Worm (Caenorhabditis elegans) whole organism, L4/young adult: Measurements from ENCODE around the gene C39B5.5.

Experiments
- W03F9.2 ChIP-seq: fragments of 150-350 bp; optimal IDR thresholded peaks from 2 replicates; lab custom pipeline; 2014; ENCODE audit warnings: missing biosample characterization, missing genetic modification characterization
- dao-5 ChIP-seq: sonication (generic microtip); optimal IDR thresholded peaks from 2 replicates; lab custom pipeline; 2016; ENCODE audit warnings: missing genotype, missing genetic modification characterization, moderate library complexity, missing compliant biosample characterization
- him-1 ChIP-seq: sonication (generic microtip); optimal IDR thresholded peaks from 2 replicates; lab custom pipeline; 2016; ENCODE audit warnings: missing genotype, missing genetic modification reagents, missing genetic modification characterization, missing compliant biosample characterization

Gene C39B5.5

ce11 chrIII:2233399-2233798, 25.4 kb downstream of the C39B5.5 start:
- no peak for TF ChIP-seq him-1
- no peak for TF ChIP-seq W03F9.2 (tag; lab: Kevin White, UChicago)
- no peak for TF ChIP-seq dao-5 (tag; lab: Kevin White, UChicago)

ce11 chrIII:2234192-2234934, 26.4 kb downstream of the C39B5.5 start, which contains the start of gene C39B5.2:
Gene C39B5.2, plus strand, starts transcription at chrIII:2234884.
- no peak for TF ChIP-seq dao-5 (tag; lab: Kevin White, UChicago)
- no peak for TF ChIP-seq W03F9.2 (tag; lab: Kevin White, UChicago)
- no peak for TF ChIP-seq him-1

ce11 chrIII:2239587-2240144, 31.7 kb downstream of the C39B5.5 start, which contains the start of gene C39B5.10:
Gene C39B5.10, minus strand, starts transcription at chrIII:2239637.
- TF ChIP-seq him-1 (no peak), W03F9.2 (tag; lab: Kevin White, UChicago) (no peak), dao-5 (tag; lab: Kevin White, UChicago) (no peak)

- TF ChIP-seq W03F9.2 (tag; lab: Kevin White, UChicago) = no peak
- TF ChIP-seq him-1 = no peak
- no peak for TF ChIP-seq dao-5 (tag; lab: Kevin White, UChicago)
These were observed 32.5 kb downstream of the C39B5.5 start, which contains the start of gene srz-56 for ce11 chrIII:2240471-2240870. Gene srz-56, plus strand, starts transcription at chrIII:2240771.

- TF ChIP-seq him-1 = no peak
- no peak for TF ChIP-seq dao-5 (tag; lab: Kevin White, UChicago)
- no peak for TF ChIP-seq W03F9.2 (tag; lab: Kevin White, UChicago)
These were observed 35.7 kb downstream of the C39B5.5 start for ce11 chrIII:2243617-2244016.

- TF ChIP-seq dao-5 (tag; lab: Kevin White, UChicago) (no peak), W03F9.2 (tag; lab: Kevin White, UChicago) (no peak), him-1 (no peak)
These were observed 37.8 kb downstream of the C39B5.5 start, which contains the start of gene srd-67 for ce11 chrIII:2245727-2246126. Gene srd-67, minus strand, starts transcription at chrIII:2245827.

- TF ChIP-seq W03F9.2 (tag; lab: Kevin White, UChicago) = no peak
- TF ChIP-seq him-1 = no peak
- no peak for TF ChIP-seq dao-5 (tag; lab: Kevin White, UChicago)
These were observed 43.4 kb downstream of the C39B5.5 start, which contains the start of gene fbxa-7 for ce11 chrIII:2251348-2251747. Gene fbxa-7, minus strand, starts transcription at chrIII:2251448.

ce11 chrIII:2253027-2253499, 45.1 kb downstream of the C39B5.5 start, which contains the start of gene fbxa-73:
Gene fbxa-73, plus strand, starts transcription at chrIII:2253449.
- TF ChIP-seq him-1 (no peak), dao-5 (tag; lab: Kevin White, UChicago) (no peak), W03F9.2 (tag; lab: Kevin White, UChicago) (no peak)

- no peak for TF ChIP-seq him-1
- no peak for TF ChIP-seq W03F9.2 (tag; lab: Kevin White, UChicago)
- TF ChIP-seq dao-5 (tag; lab: Kevin White, UChicago) = no peak
These were observed 47.6 kb downstream of the C39B5.5 start, which contains the start of gene fbxa-71 for ce11 chrIII:2255522-2255921. Gene fbxa-71, plus strand, starts transcription at chrIII:2255822.

ce11 chrIII:2258863-2259262, 50.9 kb downstream of the C39B5.5 start, which contains the start of gene fbxa-43:
Gene fbxa-43, minus strand, starts transcription at chrIII:2258963.
- no peak for TF ChIP-seq dao-5 (tag; lab: Kevin White, UChicago)
- TF ChIP-seq W03F9.2 (tag; lab: Kevin White, UChicago) = no peak
- TF ChIP-seq him-1 = no peak

- TF ChIP-seq dao-5 (tag; lab: Kevin White, UChicago) = no peak
- TF ChIP-seq him-1 = no peak
These were observed 51.4 kb downstream of the C39B5.5 start for ce11 chrIII:2259329-2259728.
